Fruit fly (Drosophila melanogaster): Measurements from ENCODE around the gene CG14635.

CG14635 gene

DNA sequence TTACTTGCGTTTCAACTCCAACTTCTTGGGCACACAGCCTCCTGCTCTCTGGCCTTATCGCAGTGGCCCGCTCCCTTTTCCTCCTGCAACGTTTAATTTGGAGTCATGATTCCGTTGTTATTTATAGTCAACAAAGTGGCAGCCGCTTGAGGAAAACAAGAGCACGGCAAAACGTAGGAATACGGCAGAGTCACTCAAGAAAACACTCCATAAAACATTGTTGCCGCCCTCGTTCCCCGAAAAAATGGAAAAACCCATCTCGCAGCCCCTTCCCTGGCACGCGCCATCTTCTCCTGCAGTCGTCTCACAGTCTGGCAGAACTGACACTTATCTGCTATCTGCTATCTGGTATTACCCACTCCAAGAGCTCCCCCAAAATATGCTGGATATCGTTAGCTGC is 19.7 kb upstream of the CG14635 start:
- no peak for TF ChIP-seq Ets21C (GFP tag; optimal IDR thresholded peaks at IDR 0.05)
- TF ChIP-seq acj6 (GFP tag; optimal IDR thresholded peaks at IDR 0.05): no peak
- no peak for TF ChIP-seq fd59A (GFP tag; optimal IDR thresholded peaks at IDR 0.05)
- TF ChIP-seq Eip93F (GFP tag; optimal IDR thresholded peaks at IDR 0.05): no peak
- no peak for TF ChIP-seq OdsH (GFP tag; optimal IDR thresholded peaks at IDR 0.05)
- TF ChIP-seq lz (GFP tag; optimal IDR thresholded peaks at IDR 0.05): no peak
- no peak for TF ChIP-seq CG11902 (GFP tag; optimal IDR thresholded peaks at IDR 0.05)
- TF ChIP-seq CG6808 (GFP tag; optimal IDR thresholded peaks at IDR 0.05): no peak
- TF ChIP-seq Blimp-1 (GFP tag; optimal IDR thresholded peaks at IDR 0.05): no peak
- no peak for TF ChIP-seq cyc (GFP tag; optimal IDR thresholded peaks at IDR 0.05)
- TF ChIP-seq net (GFP tag; optimal IDR thresholded peaks at IDR 0.05): no peak

DNA sequence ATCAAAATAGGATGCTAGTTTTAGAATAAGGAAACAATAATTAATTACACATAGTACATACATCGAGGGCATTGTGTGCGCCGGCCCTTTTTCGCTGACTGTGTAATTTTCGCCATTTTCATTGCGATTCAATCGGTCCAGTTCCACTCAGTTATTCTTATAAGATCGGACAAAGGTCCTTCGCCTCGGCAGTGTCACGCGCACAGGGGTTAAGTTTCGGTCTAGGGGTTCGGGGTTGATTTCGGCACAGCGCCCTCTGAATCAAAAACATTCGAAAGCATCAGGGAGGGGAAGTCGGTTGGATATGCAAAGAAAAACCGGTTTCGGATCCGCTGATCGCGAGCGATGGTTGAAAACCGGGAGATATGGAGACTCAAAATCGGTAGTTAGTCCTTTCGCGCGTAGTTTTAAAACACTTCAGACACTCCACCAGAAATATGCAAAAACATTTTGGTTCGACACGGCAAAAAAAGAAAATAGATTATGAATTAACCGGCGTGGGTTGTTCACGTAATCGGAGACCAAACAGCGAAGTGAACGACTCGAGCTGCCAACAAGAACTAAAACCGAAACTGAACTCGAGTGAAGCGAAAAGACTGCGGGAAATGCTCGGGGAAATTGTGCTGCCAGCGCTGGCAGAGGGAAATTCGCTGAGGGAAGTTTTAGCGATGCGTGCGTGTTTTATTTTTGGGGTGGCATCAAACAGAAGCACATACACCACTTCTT is 8.5 kb upstream of the CG14635 start:
- TF ChIP-seq CG32006 (GFP tag; optimal IDR thresholded peaks at IDR 0.05) (no peak), ss (GFP tag; optimal IDR thresholded peaks at IDR 0.05) (no peak), CG6163 (GFP tag; IDR thresholded peaks at IDR 0.05) (no peak), CG10669 (GFP tag; optimal IDR thresholded peaks at IDR 0.05) (no peak), dac (GFP tag; optimal IDR thresholded peaks at IDR 0.05) (no peak), CG3919 (GFP tag; optimal IDR thresholded peaks at IDR 0.05) (no peak), CG11762 (GFP tag; optimal IDR thresholded peaks at IDR 0.05; ENCODE audit: insufficient read depth) (no peak), Hr4 (GFP tag; optimal IDR thresholded peaks at IDR 0.05) (no peak), CG11902 (GFP tag; optimal IDR thresholded peaks at IDR 0.05) (no peak), spab (GFP tag; optimal IDR thresholded peaks at IDR 0.05) (no peak), CG3032 (tag; optimal IDR thresholded peaks at IDR 0.05) (no peak), CG34406 (GFP tag; optimal IDR thresholded peaks at IDR 0.05) (no peak), CG4318 (GFP tag; optimal IDR thresholded peaks at IDR 0.05) (no peak), achi (GFP tag; optimal IDR thresholded peaks at IDR 0.05) (no peak), net (GFP tag; optimal IDR thresholded peaks at IDR 0.05) (no peak), topi (GFP tag; optimal IDR thresholded peaks at IDR 0.05) (no peak), Sox14 (GFP tag; optimal IDR thresholded peaks at IDR 0.05) (no peak), CG16779 (tag; optimal IDR thresholded peaks at IDR 0.05) (no peak)

DNA sequence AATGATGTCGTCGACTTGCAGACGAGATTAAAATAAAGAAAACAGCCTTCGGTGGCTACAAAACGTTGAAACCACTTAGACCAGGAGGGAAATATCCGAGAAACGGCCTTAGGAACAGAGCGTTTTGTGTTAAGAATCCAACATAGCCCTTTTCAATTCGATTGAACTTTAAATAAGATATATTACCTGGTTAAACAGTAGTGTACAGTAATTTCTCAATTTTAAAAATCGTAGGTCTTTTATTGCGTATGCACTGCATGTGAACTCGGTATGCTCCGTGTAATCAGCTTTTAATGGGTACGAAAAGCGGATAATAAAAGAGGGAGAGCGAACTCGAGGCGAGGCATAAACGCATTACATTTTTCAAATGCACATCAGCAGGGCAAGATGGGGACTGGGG is 6.6 kb upstream of the CG14635 start:
- TF ChIP-seq Met (GFP tag; optimal IDR thresholded peaks at IDR 0.05) (no peak), OdsH (GFP tag; optimal IDR thresholded peaks at IDR 0.05) (peak; percentile 24), CG6163 (GFP tag; IDR thresholded peaks at IDR 0.05) (peak; percentile 47; the same call in 1 of the 3 replicates), CG9139 (GFP tag; optimal IDR thresholded peaks at IDR 0.05) (no peak), CG7368 (GFP tag; optimal IDR thresholded peaks at IDR 0.05) (no peak), Hr39 (GFP tag; optimal IDR thresholded peaks at IDR 0.05) (no peak), CG4318 (GFP tag; optimal IDR thresholded peaks at IDR 0.05) (peak; percentile 51), CG31627 (GFP tag; optimal IDR thresholded peaks at IDR 0.05) (no peak), lz (GFP tag; optimal IDR thresholded peaks at IDR 0.05) (no peak), Eip78C (GFP tag) (peak; percentile 73), Hr4 (GFP tag; optimal IDR thresholded peaks at IDR 0.05) (peak; percentile 62), dac (GFP tag; optimal IDR thresholded peaks at IDR 0.05) (peak; percentile 15), CG15336 (GFP tag; IDR thresholded peaks at IDR 0.05) (peak; percentile 54), salr (GFP tag; optimal IDR thresholded peaks at IDR 0.05) (peak in 1 of 2 experiments; percentile 22), achi (GFP tag; optimal IDR thresholded peaks at IDR 0.05) (no peak), Gug (GFP tag; IDR thresholded peaks at IDR 0.05) (peak; percentile 42; the same call in 1 of the 2 replicates), pdm3 (GFP tag; optimal IDR thresholded peaks at IDR 0.05) (peak; percentile 1), CG11294 (GFP tag; IDR thresholded peaks at IDR 0.05) (no peak), CG6276 (GFP tag; optimal IDR thresholded peaks at IDR 0.05) (peak; percentile 16), CG32006 (GFP tag; optimal IDR thresholded peaks at IDR 0.05) (peak; percentile 70), CG11762 (GFP tag; optimal IDR thresholded peaks at IDR 0.05; ENCODE audit: insufficient read depth) (no peak), Lpt (GFP tag; optimal IDR thresholded peaks at IDR 0.05) (peak; percentile 32), CG10631 (GFP tag; optimal IDR thresholded peaks at IDR 0.05) (peak; percentile 5), cyc (GFP tag; optimal IDR thresholded peaks at IDR 0.05) (no peak), Sox14 (GFP tag; optimal IDR thresholded peaks at IDR 0.05) (peak; percentile 7), eg (GFP tag; IDR thresholded peaks at IDR 0.05) (peak; percentile 37; the same call in 1 of the 3 replicates), CG8119 (GFP tag; IDR thresholded peaks at IDR 0.05) (peak; percentile 58; the same call in 2 of the 3 replicates), acj6 (GFP tag; optimal IDR thresholded peaks at IDR 0.05) (no peak), net (GFP tag; optimal IDR thresholded peaks at IDR 0.05) (no peak), esn (GFP tag; optimal IDR thresholded peaks at IDR 0.05) (no peak), spab (GFP tag; optimal IDR thresholded peaks at IDR 0.05) (no peak), CG10669 (GFP tag; optimal IDR thresholded peaks at IDR 0.05) (no peak), CG16779 (tag; optimal IDR thresholded peaks at IDR 0.05) (no peak)

Measured in whole organism, prepupa.